Fruit fly (Drosophila melanogaster): ENCODE results near the gene CG31689.
A peak's percentile ranks its signal among the peaks of the same experiment; 100 is the strongest.

Gene CG31689

dm6 chr2L:2754437-2755322 lies 29.2 kb downstream of the CG31689 start (continued):
- peak; percentile 74 for TF ChIP-seq tx (GFP tag; optimal IDR thresholded peaks at IDR 0.05)
- TF ChIP-seq MTF-1 (GFP tag; optimal IDR thresholded peaks at IDR 0.05; ENCODE audit: borderline replicate concordance), result peak; percentile 82
- no peak for TF ChIP-seq Drgx (GFP tag; IDR thresholded peaks at IDR 0.05)
- TF ChIP-seq CG18599 (GFP tag; optimal IDR thresholded peaks at IDR 0.05), result peak; percentile 92
- peak; percentile 77 for TF ChIP-seq nmo (GFP tag; optimal IDR thresholded peaks at IDR 0.05)
- peak; percentile 37 for TF ChIP-seq kah (GFP tag; optimal IDR thresholded peaks at IDR 0.05)
- TF ChIP-seq CG14710 (tag; optimal IDR thresholded peaks at IDR 0.05), result peak; percentile 76
- no peak for TF ChIP-seq cg (GFP tag; optimal IDR thresholded peaks at IDR 0.05)
- peak; percentile 42 for TF ChIP-seq tin (GFP tag; optimal IDR thresholded peaks at IDR 0.05)
- no peak for TF ChIP-seq sisA (GFP tag; IDR thresholded peaks at IDR 0.05)
- no peak for TF ChIP-seq toy (GFP tag; IDR thresholded peaks at IDR 0.05)
- TF ChIP-seq CG7372 (GFP tag; IDR thresholded peaks at IDR 0.05), result no peak
- peak; percentile 49 for TF ChIP-seq Usf (GFP tag; optimal IDR thresholded peaks at IDR 0.05)
- peak; percentile 87 for TF ChIP-seq tap (tag; optimal IDR thresholded peaks at IDR 0.05)
- TF ChIP-seq so (GFP tag; IDR thresholded peaks at IDR 0.05), result no peak
- no peak for TF ChIP-seq Oaz (GFP tag; IDR thresholded peaks at IDR 0.05)
- peak; percentile 86 for TF ChIP-seq CG12391 (tag; optimal IDR thresholded peaks at IDR 0.05)
- peak; percentile 51 for TF ChIP-seq CG8281 (tag; optimal IDR thresholded peaks at IDR 0.05)
- TF ChIP-seq bbx (GFP tag; IDR thresholded peaks at IDR 0.05; ENCODE audit: partially characterized antibody), result no peak
- TF ChIP-seq CG4730 (GFP tag; IDR thresholded peaks at IDR 0.05), result no peak
- TF ChIP-seq Meics (GFP tag; optimal IDR thresholded peaks at IDR 0.05), result peak; percentile 91
- TF ChIP-seq CHES-1-like (GFP tag; optimal IDR thresholded peaks at IDR 0.05), result peak; percentile 89
- TF ChIP-seq al (GFP tag; IDR thresholded peaks at IDR 0.05), result no peak
- TF ChIP-seq tna (GFP tag; IDR thresholded peaks at IDR 0.05; ENCODE audit: partially characterized antibody), result no peak
- TF ChIP-seq CG7786 (GFP tag; optimal IDR thresholded peaks at IDR 0.05), result peak; percentile 66
- TF ChIP-seq Lim3 (GFP tag; IDR thresholded peaks at IDR 0.05), result no peak
- TF ChIP-seq Jarid2 (GFP tag; optimal IDR thresholded peaks at IDR 0.05), result peak; percentile 56
- peak; percentile 10 for TF ChIP-seq CG1602 (GFP tag; optimal IDR thresholded peaks at IDR 0.05)
- TF ChIP-seq chinmo (GFP tag; IDR thresholded peaks at IDR 0.05; ENCODE audit: partially characterized antibody), result no peak
- TF ChIP-seq CG30431 (GFP tag; optimal IDR thresholded peaks at IDR 0.05), result peak; percentile 37
- TF ChIP-seq otp (GFP tag; IDR thresholded peaks at IDR 0.05), result no peak
- peak; percentile 56 for TF ChIP-seq Sry-β (GFP tag; optimal IDR thresholded peaks at IDR 0.05)
- TF ChIP-seq grau (tag; optimal IDR thresholded peaks at IDR 0.05), result peak; percentile 86
- peak; percentile 8 for TF ChIP-seq cad (GFP tag; optimal IDR thresholded peaks at IDR 0.05)
- TF ChIP-seq CG3281 (GFP tag; optimal IDR thresholded peaks at IDR 0.05), result peak; percentile 92
- TF ChIP-seq vvl (GFP tag; IDR thresholded peaks at IDR 0.05), result no peak
- TF ChIP-seq peb (GFP tag; IDR thresholded peaks at IDR 0.05), result no peak
- no peak for TF ChIP-seq aop (GFP tag; IDR thresholded peaks at IDR 0.05)
- peak; percentile 51 for TF ChIP-seq CG11398 (GFP tag; optimal IDR thresholded peaks at IDR 0.05)
- TF ChIP-seq crc (GFP tag; optimal IDR thresholded peaks at IDR 0.05), result peak; percentile 83
- peak; percentile 85 for TF ChIP-seq CG2712 (tag; optimal IDR thresholded peaks at IDR 0.05)
- peak; percentile 50 for TF ChIP-seq Deaf1 (tag; optimal IDR thresholded peaks at IDR 0.05)
- TF ChIP-seq da (GFP tag; optimal IDR thresholded peaks at IDR 0.05), result peak; percentile 72
- no peak for TF ChIP-seq hbn (GFP tag; IDR thresholded peaks at IDR 0.05; ENCODE audit: partially characterized antibody)
- peak; percentile 54 for TF ChIP-seq twi (tag; optimal IDR thresholded peaks at IDR 0.05)
- peak; percentile 85 for TF ChIP-seq org-1 (GFP tag; optimal IDR thresholded peaks at IDR 0.05)
- peak; percentile 59 for TF ChIP-seq CG1792 (GFP tag; optimal IDR thresholded peaks at IDR 0.05)
- no peak for TF ChIP-seq CG8478 (optimal IDR thresholded peaks at IDR 0.05)
- TF ChIP-seq jumu (GFP tag; optimal IDR thresholded peaks at IDR 0.05), result peak; percentile 74
- no peak for TF ChIP-seq Poxn (GFP tag; IDR thresholded peaks at IDR 0.05)

Data from whole organism, embryonic.